Fruit fly (Drosophila melanogaster) Kc167 (cell line): Measurements from ENCODE around the gene snz.

Experiments
- Myc ChIP-seq: fragments of >200 bp; optimal IDR thresholded peaks from 2 replicates; lab custom pipeline; 2017; ENCODE audit warnings: missing external identifiers
- h ChIP-seq: fragments of >200 bp; optimal IDR thresholded peaks from 3 replicates; lab custom pipeline; 2018; ENCODE audit warnings: missing external identifiers
- psq ChIP-seq: fragments of >200 bp; optimal IDR thresholded peaks from 2 replicates; lab custom pipeline; 2017; ENCODE audit warnings: missing external identifiers
- ttk ChIP-seq: sonication (Bioruptor generic); optimal IDR thresholded peaks from 2 replicates; lab custom pipeline; 2017; ENCODE audit warnings: missing external identifiers

- TF ChIP-seq Myc (no peak), psq (lab: Kevin White, UChicago) (no peak), ttk (lab: Kevin White, UChicago) (no peak), h (lab: Kevin White, UChicago) (no peak)
These were observed 2.9 kb upstream of the snz start for dm6 chrX:7909069-7909389.
